Fruit fly (Drosophila melanogaster) whole organism, adult: ENCODE results near the gene CG7653.

ENCODE experiments used
- CG11617 ChIP-seq: fragments of 200-800 bp; sonication (Bioruptor generic); optimal IDR thresholded peaks from 2 replicates; lab custom pipeline; 2017; ENCODE audit warnings: mild to moderate bottlenecking, missing biosample characterization, missing genetic modification reagents, missing genetic modification characterization
- CG12768 ChIP-seq: fragments of 200-800 bp; sonication (Bioruptor generic); optimal IDR thresholded peaks from 2 replicates; lab custom pipeline; 2017; ENCODE audit warnings: missing biosample characterization, missing genetic modification characterization, mild to moderate bottlenecking, moderate library complexity, missing genetic modification reagents
- CG14711 ChIP-seq: fragments of 200-800 bp; sonication (Bioruptor generic); optimal IDR thresholded peaks from 2 replicates; lab custom pipeline; 2018; ENCODE audit warnings: missing biosample characterization, mild to moderate bottlenecking, missing genetic modification characterization, moderate library complexity
- CG1620 ChIP-seq: fragments of 200-800 bp; sonication (Bioruptor generic); optimal IDR thresholded peaks from 2 replicates; lab custom pipeline; 2016; ENCODE audit warnings: missing biosample characterization, missing genetic modification characterization
- CG33017 ChIP-seq: fragments of 200-800 bp; sonication (Bioruptor generic); optimal IDR thresholded peaks from 2 replicates; lab custom pipeline; 2018; ENCODE audit warnings: missing biosample characterization, mild to moderate bottlenecking, missing genetic modification characterization, moderate library complexity
- CG5204 ChIP-seq: fragments of 200-800 bp; sonication (Bioruptor generic); optimal IDR thresholded peaks from 2 replicates; lab custom pipeline; 2016; ENCODE audit warnings: missing biosample characterization, missing genetic modification characterization
- CG7045 ChIP-seq: fragments of 200-800 bp; sonication (Bioruptor generic); optimal IDR thresholded peaks from 2 replicates; lab custom pipeline; 2017; ENCODE audit warnings: missing biosample characterization, mild to moderate bottlenecking, missing genetic modification characterization
- CG7101 ChIP-seq: fragments of 200-800 bp; sonication (Bioruptor generic); optimal IDR thresholded peaks from 2 replicates; lab custom pipeline; 2018; ENCODE audit warnings: missing biosample characterization, mild to moderate bottlenecking, missing genetic modification characterization, moderate library complexity
- Clk ChIP-seq: fragments of 200-800 bp; sonication (Bioruptor generic); optimal IDR thresholded peaks from 2 replicates; lab custom pipeline; 2017; ENCODE audit warnings: missing biosample characterization, missing genetic modification characterization
- Crg-1 ChIP-seq: fragments of 200-800 bp; sonication (Bioruptor generic); optimal IDR thresholded peaks from 2 replicates; lab custom pipeline; 2016; ENCODE audit warnings: missing biosample characterization, missing genetic modification characterization
- Hr96 ChIP-seq: fragments of 200-800 bp; sonication (Bioruptor generic); optimal IDR thresholded peaks from 2 replicates; lab custom pipeline; 2016; ENCODE audit warnings: missing biosample characterization, missing genetic modification characterization
- Mnt ChIP-seq: fragments of 200-800 bp; sonication (Bioruptor generic); optimal IDR thresholded peaks from 2 replicates; lab custom pipeline; 2016; ENCODE audit warnings: missing biosample characterization, mild to moderate bottlenecking, missing genetic modification characterization
- bab1 ChIP-seq: fragments of 200-800 bp; sonication (Bioruptor generic); optimal IDR thresholded peaks from 3 replicates; lab custom pipeline; 2019; ENCODE audit warnings: missing biosample characterization, mild to moderate bottlenecking, missing genetic modification characterization, moderate library complexity
- cic ChIP-seq: fragments of 200-800 bp; sonication (Bioruptor generic); optimal IDR thresholded peaks from 2 replicates; lab custom pipeline; 2017; ENCODE audit warnings: missing biosample characterization, mild to moderate bottlenecking, missing genetic modification characterization, moderate library complexity
- cnc ChIP-seq, 2 experiments: fragments of >200 bp; optimal IDR thresholded peaks; 2 replicates each; lab custom pipeline; 2017
- kay ChIP-seq: fragments of 200-800 bp; sonication (Bioruptor generic); peaks from one replicate; lab custom pipeline; 2016; ENCODE audit warnings: missing biosample characterization, missing genetic modification characterization, borderline replicate concordance
- ovo ChIP-seq: fragments of 200-800 bp; sonication (Bioruptor generic); optimal IDR thresholded peaks from 2 replicates; lab custom pipeline; 2016; ENCODE audit warnings: missing biosample characterization, missing genetic modification characterization
- pad ChIP-seq: fragments of 200-800 bp; sonication (Bioruptor generic); optimal IDR thresholded peaks from 3 replicates; lab custom pipeline; 2017; ENCODE audit warnings: missing biosample characterization, missing genetic modification characterization, mild to moderate bottlenecking, moderate library complexity, missing genetic modification reagents
- tj ChIP-seq: fragments of 200-800 bp; sonication (Bioruptor generic); optimal IDR thresholded peaks from 3 replicates; lab custom pipeline; 2017; ENCODE audit warnings: missing biosample characterization, mild to moderate bottlenecking, missing genetic modification characterization, moderate library complexity
- toe ChIP-seq: fragments of 200-800 bp; sonication (Bioruptor generic); optimal IDR thresholded peaks from 2 replicates; lab custom pipeline; 2016; ENCODE audit warnings: missing biosample characterization, missing genetic modification characterization

Gene CG7653

DNA sequence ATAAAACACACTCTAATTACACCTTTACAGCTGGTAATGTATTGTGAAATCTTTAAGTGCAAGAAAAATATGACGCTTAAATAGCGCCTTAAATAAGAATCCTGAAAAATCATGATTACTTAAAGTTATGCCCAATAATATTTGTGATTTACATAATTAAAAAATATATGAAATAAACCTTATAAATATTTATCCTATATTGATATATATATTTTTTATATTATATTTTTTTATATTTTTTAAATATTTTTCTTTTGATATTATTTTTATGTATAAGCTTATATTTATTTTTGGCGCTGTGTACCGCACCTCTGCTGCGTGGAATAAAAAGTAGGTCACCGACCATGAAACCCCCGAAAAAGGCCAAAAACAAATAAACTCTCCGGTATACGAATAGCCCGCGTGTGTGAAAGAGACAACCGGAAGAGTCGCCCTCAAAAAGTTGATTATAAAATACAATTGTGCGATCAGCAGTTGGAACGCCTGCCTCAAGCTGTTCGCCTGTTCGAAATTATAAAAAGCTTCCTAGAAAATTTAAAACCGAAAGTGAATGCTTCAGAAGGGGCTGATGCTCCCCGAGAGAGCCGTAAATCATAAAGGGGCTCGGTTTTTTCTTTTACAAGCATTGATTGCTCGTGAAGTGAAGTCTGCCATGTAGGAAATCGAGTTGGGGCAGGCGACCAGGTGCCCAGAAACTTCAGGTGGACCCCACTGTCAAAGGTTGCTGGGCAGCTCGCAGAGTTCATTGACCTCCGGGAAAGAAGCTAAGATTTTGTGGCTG lies 28.7 kb upstream of the CG7653 start:
- no peak for TF ChIP-seq CG7101 (tag; lab: Kevin White, UChicago)
- TF ChIP-seq tj (GFP tag; lab: Kevin White, UChicago), result peak; percentile 72

DNA sequence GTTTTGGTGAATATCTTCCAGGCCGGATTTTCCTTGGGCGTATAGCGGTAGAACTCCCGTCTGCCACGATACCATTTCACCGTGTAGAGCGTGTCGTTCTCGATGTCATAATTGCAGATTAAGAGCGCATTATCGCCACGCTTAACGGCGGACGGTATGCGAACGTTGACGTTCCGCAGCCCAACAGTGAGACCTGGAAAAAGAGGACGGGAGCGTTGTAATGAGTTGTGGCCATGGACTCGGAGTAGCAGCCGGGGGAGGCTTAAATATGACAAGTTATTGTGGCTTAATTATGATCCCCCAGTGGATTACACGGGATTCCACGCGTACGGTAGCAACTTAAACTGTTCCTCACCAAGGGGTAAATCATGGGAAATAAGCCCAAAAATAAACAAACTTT lies 28.1 kb upstream of the CG7653 start:
- TF ChIP-seq kay (GFP tag; lab: Kevin White, UChicago), result no peak
- no peak for TF ChIP-seq cnc (optimal IDR thresholded peaks at IDR 0.05; lab: Kevin White, UChicago)
- TF ChIP-seq Hr96, result no peak
- no peak for TF ChIP-seq ovo (GFP tag; lab: Kevin White, UChicago)
- no peak for TF ChIP-seq Mnt (GFP tag; lab: Kevin White, UChicago)
- TF ChIP-seq CG14711, result no peak
- no peak for TF ChIP-seq Crg-1 (GFP tag; lab: Kevin White, UChicago)
- TF ChIP-seq CG33017, result no peak
- TF ChIP-seq bab1, result no peak
- no peak for TF ChIP-seq CG5204 (GFP tag; lab: Kevin White, UChicago)
- no peak for TF ChIP-seq pad (GFP tag; lab: Kevin White, UChicago)
- TF ChIP-seq toe, result no peak
- TF ChIP-seq CG1620 (GFP tag; lab: Kevin White, UChicago), result no peak
- no peak for TF ChIP-seq CG12768
- no peak for TF ChIP-seq Clk

- no peak for TF ChIP-seq CG7101 (tag; lab: Kevin White, UChicago)
- TF ChIP-seq tj (GFP tag; lab: Kevin White, UChicago), result peak; percentile 88
- peak; percentile 0 for TF ChIP-seq bab1
Observed at dm6 chr2L:15907358-15907757, 27.4 kb upstream of the CG7653 start.

- TF ChIP-seq cnc (optimal IDR thresholded peaks at IDR 0.05; lab: Kevin White, UChicago), result no peak
- TF ChIP-seq ovo (GFP tag; lab: Kevin White, UChicago), result no peak
- TF ChIP-seq kay (GFP tag; lab: Kevin White, UChicago), result no peak
- TF ChIP-seq bab1, result no peak
- TF ChIP-seq CG5204 (GFP tag; lab: Kevin White, UChicago), result no peak
- TF ChIP-seq pad (GFP tag; lab: Kevin White, UChicago), result no peak
- TF ChIP-seq cic (GFP tag; lab: Kevin White, UChicago), result no peak
- TF ChIP-seq Hr96, result no peak
- no peak for TF ChIP-seq CG11617 (GFP tag; lab: Kevin White, UChicago)
- TF ChIP-seq Mnt (GFP tag; lab: Kevin White, UChicago), result no peak
- TF ChIP-seq CG7101 (tag; lab: Kevin White, UChicago), result no peak
- TF ChIP-seq Clk, result no peak
- TF ChIP-seq CG7045 (GFP tag; lab: Kevin White, UChicago), result no peak
Observed at dm6 chr2L:15903725-15904124, 23.8 kb upstream of the CG7653 start.

DNA sequence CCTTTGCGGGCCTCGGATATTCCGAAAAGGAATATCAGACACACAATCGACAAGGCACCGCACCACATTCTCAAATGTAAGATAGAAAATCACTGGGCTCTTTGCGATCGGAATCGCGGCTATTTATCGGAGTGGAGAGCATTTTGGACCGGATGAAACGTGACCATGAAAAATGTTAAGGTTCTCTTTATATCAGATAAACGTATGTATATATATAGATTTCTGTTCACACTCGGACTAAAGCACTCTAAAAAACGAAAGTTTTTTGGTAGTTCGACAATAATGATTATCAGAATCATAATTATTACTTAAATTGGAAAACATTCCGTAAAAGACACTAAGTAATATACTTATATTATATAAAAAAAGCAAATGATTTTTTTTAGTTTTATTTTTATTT lies 22.4 kb upstream of the CG7653 start, which contains the start of gene CG31821:
TSS of gene CG31821 (minus strand) at position 101 of the 400 bp plus-strand sequence.
- TF ChIP-seq CG1620 (GFP tag; lab: Kevin White, UChicago) (no peak), Clk (no peak), ovo (GFP tag; lab: Kevin White, UChicago) (no peak), CG14711 (no peak), CG11617 (GFP tag; lab: Kevin White, UChicago) (no peak)

dm6 chr2L:15900424-15900823 lies 20.5 kb upstream of the CG7653 start, which contains the start of gene CG31823:
TSS of gene CG31823 (minus strand) at chr2L:15900524.
- no peak for TF ChIP-seq CG14711
- TF ChIP-seq pad (GFP tag; lab: Kevin White, UChicago), result no peak
- TF ChIP-seq bab1, result no peak
- TF ChIP-seq cic (GFP tag; lab: Kevin White, UChicago), result no peak
- TF ChIP-seq CG7045 (GFP tag; lab: Kevin White, UChicago), result no peak
- TF ChIP-seq CG7101 (tag; lab: Kevin White, UChicago), result no peak
- TF ChIP-seq CG1620 (GFP tag; lab: Kevin White, UChicago), result no peak
- no peak for TF ChIP-seq tj (GFP tag; lab: Kevin White, UChicago)
- no peak for TF ChIP-seq CG33017
- no peak for TF ChIP-seq kay (GFP tag; lab: Kevin White, UChicago)
- TF ChIP-seq CG5204 (GFP tag; lab: Kevin White, UChicago), result no peak
- no peak for TF ChIP-seq toe
- no peak for TF ChIP-seq Hr96
- no peak for TF ChIP-seq ovo (GFP tag; lab: Kevin White, UChicago)
- TF ChIP-seq Crg-1 (GFP tag; lab: Kevin White, UChicago), result no peak
- TF ChIP-seq CG11617 (GFP tag; lab: Kevin White, UChicago), result no peak
- no peak for TF ChIP-seq Mnt (GFP tag; lab: Kevin White, UChicago)
- no peak for TF ChIP-seq CG12768
- TF ChIP-seq Clk, result no peak
- no peak for TF ChIP-seq cnc (optimal IDR thresholded peaks at IDR 0.05; lab: Kevin White, UChicago)

DNA sequence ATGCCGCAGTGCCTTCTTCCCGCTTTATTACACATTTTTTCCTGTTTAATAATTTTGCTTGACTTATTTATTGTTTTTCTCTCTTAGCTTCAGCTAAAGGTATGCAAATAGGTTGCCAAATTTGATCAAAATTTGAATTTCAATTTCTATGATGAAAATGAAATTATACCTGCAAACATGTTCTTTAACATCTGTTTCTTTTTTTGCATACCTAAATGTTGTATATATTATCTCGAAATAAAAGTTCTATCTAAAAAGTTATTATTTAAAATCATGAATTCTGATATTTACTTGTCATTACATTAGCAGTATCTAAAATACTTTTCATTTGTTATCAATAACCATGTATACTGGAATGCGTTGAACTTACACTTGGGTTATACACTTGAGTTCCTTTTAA lies 15.2 kb upstream of the CG7653 start, which contains the start of gene CG31735:
TSS of gene CG31735 (plus strand) at position 301 of the 400 bp plus-strand sequence.
- no peak for TF ChIP-seq pad (GFP tag; lab: Kevin White, UChicago)
- no peak for TF ChIP-seq ovo (GFP tag; lab: Kevin White, UChicago)
- no peak for TF ChIP-seq CG5204 (GFP tag; lab: Kevin White, UChicago)
- no peak for TF ChIP-seq CG12768
- TF ChIP-seq CG7101 (tag; lab: Kevin White, UChicago), result no peak
- TF ChIP-seq CG11617 (GFP tag; lab: Kevin White, UChicago), result no peak
- no peak for TF ChIP-seq toe
- TF ChIP-seq bab1, result no peak
- no peak for TF ChIP-seq CG7045 (GFP tag; lab: Kevin White, UChicago)
- TF ChIP-seq Mnt (GFP tag; lab: Kevin White, UChicago), result no peak
- no peak for TF ChIP-seq Clk
- no peak for TF ChIP-seq Crg-1 (GFP tag; lab: Kevin White, UChicago)
- no peak for TF ChIP-seq cic (GFP tag; lab: Kevin White, UChicago)
- TF ChIP-seq kay (GFP tag; lab: Kevin White, UChicago), result no peak
- no peak for TF ChIP-seq CG14711
- TF ChIP-seq CG1620 (GFP tag; lab: Kevin White, UChicago), result no peak
